Fruit fly (Drosophila melanogaster) whole organism, embryonic: ENCODE results near the gene PDCD-5.

Experiments
- CG1024 ChIP-seq: fragments of 200-800 bp; sonication (Bioruptor generic); IDR thresholded peaks from 2 replicates; pipeline ENCODE4 v1.3.6; 2022; ENCODE audit warnings: missing biosample characterization, missing genetic modification characterization
- CG9817 ChIP-seq: fragments of 200-800 bp; sonication (Bioruptor generic); optimal IDR thresholded peaks from 2 replicates; lab custom pipeline; 2018; ENCODE audit warnings: missing biosample characterization, mild to moderate bottlenecking, missing genetic modification characterization, moderate library complexity
- Gug ChIP-seq: fragments of 200-800 bp; sonication (Bioruptor generic); IDR thresholded peaks from 4 replicates; pipeline ENCODE4 v1.3.6; 2022; ENCODE audit warnings: missing biosample characterization, missing genetic modification characterization
- HHEX ChIP-seq: fragments of 200-800 bp; sonication (Bioruptor generic); optimal IDR thresholded peaks from 3 replicates; lab custom pipeline; 2017; ENCODE audit warnings: missing biosample characterization, mild to moderate bottlenecking, missing genetic modification characterization, missing genetic modification reagents
- Lim3 ChIP-seq: fragments of 200-800 bp; sonication (Bioruptor generic); IDR thresholded peaks from 2 replicates; pipeline ENCODE4 v1.3.6; 2022; ENCODE audit warnings: missing biosample characterization, missing genetic modification characterization
- Neu2 ChIP-seq: fragments of 200-800 bp; sonication (Bioruptor generic); optimal IDR thresholded peaks from 3 replicates; lab custom pipeline; 2016; ENCODE audit warnings: missing biosample characterization, missing genetic modification characterization, borderline replicate concordance
- hbn ChIP-seq: fragments of 200-800 bp; sonication (Bioruptor generic); IDR thresholded peaks from 2 replicates; pipeline ENCODE4 v1.3.6; 2022; ENCODE audit warnings: missing biosample characterization, missing genetic modification characterization; ENCODE audit not compliant: partially characterized antibody
- nerfin-1 ChIP-seq: fragments of 200-800 bp; sonication (Bioruptor generic); optimal IDR thresholded peaks from 3 replicates; lab custom pipeline; 2019; ENCODE audit warnings: missing biosample characterization, mild to moderate bottlenecking, missing genetic modification characterization, moderate library complexity
- sisA ChIP-seq: fragments of 200-800 bp; sonication (Bioruptor generic); IDR thresholded peaks from 2 replicates; pipeline ENCODE4 v1.3.6; 2022; ENCODE audit warnings: missing biosample characterization, missing genetic modification characterization
- zf30C ChIP-seq: fragments of 200-800 bp; sonication (Bioruptor generic); optimal IDR thresholded peaks from 3 replicates; lab custom pipeline; 2018; ENCODE audit warnings: missing biosample characterization, mild to moderate bottlenecking, missing genetic modification characterization

- TF ChIP-seq Neu2 (GFP tag; lab: Kevin White, UChicago) (no peak), CG9817 (no peak), CG1024 (GFP tag; lab: Robert Waterston, UW) (no peak), zf30C (GFP tag; lab: Kevin White, UChicago) (no peak), nerfin-1 (tag; lab: Kevin White, UChicago) (no peak), Gug (GFP tag; lab: Robert Waterston, UW) (no peak), sisA (GFP tag; lab: Robert Waterston, UW) (no peak), hbn (GFP tag; lab: Robert Waterston, UW) (no peak), HHEX (GFP tag; lab: Kevin White, UChicago) (no peak), Lim3 (no peak)
These were observed 47.3 kb upstream of the PDCD-5 start, which contains the start of gene CG13050 for dm6 chr3L:16279171-16279570.
